Worm (Caenorhabditis elegans): ENCODE data around the gene Y38H6C.8.

- TF ChIP-seq sptf-2 (GFP tag; optimal IDR thresholded peaks at IDR 0.05) (no peak), unc-62 (GFP tag; optimal IDR thresholded peaks at IDR 0.05) (no peak), B0019.2 (GFP tag; conservative IDR thresholded peaks at IDR 0.05) (no peak), Y56A3A.18 (GFP tag; IDR thresholded peaks at IDR 0.05) (no peak), mcd-1 (GFP tag; IDR thresholded peaks at IDR 0.05) (no peak)
These were observed 39.2 kb downstream of the Y38H6C.8 start, which contains the start of gene vmo-1 for ce11 chrV:20552971-20553370.

All from whole organism, young adult.